Worm (Caenorhabditis elegans) whole organism, L2 larva: ENCODE data around the gene F46B6.5.

ENCODE experiments used
- lin-13 ChIP-seq: fragments of 150-350 bp; optimal IDR thresholded peaks from 2 replicates; lab custom pipeline; 2014; ENCODE audit warnings: missing biosample characterization, missing genetic modification reagents, missing genetic modification characterization
- mdl-1 ChIP-seq, 2 experiments: fragments of 150-350 bp in 1 of 2; sonication (generic microtip) in 1 of 2; optimal IDR thresholded peaks; 2 replicates each; lab custom pipeline; 2017; ENCODE audit warnings: missing biosample characterization in 2 of 2, missing genetic modification characterization in 2 of 2
- nhr-21 ChIP-seq: fragments of 150-350 bp; optimal IDR thresholded peaks from 2 replicates; lab custom pipeline; 2014; ENCODE audit warnings: missing biosample characterization, missing genetic modification characterization
- nhr-77 ChIP-seq: fragments of 150-350 bp; optimal IDR thresholded peaks from 2 replicates; lab custom pipeline; 2014; ENCODE audit warnings: missing biosample characterization, missing genetic modification characterization
- peb-1 ChIP-seq: fragments of 150-350 bp; optimal IDR thresholded peaks from 2 replicates; lab custom pipeline; 2014; ENCODE audit warnings: missing biosample characterization, missing genetic modification characterization
- zag-1 ChIP-seq: fragments of 150-350 bp; optimal IDR thresholded peaks from 2 replicates; lab custom pipeline; 2014; ENCODE audit warnings: missing biosample characterization, missing genetic modification characterization

DNA sequence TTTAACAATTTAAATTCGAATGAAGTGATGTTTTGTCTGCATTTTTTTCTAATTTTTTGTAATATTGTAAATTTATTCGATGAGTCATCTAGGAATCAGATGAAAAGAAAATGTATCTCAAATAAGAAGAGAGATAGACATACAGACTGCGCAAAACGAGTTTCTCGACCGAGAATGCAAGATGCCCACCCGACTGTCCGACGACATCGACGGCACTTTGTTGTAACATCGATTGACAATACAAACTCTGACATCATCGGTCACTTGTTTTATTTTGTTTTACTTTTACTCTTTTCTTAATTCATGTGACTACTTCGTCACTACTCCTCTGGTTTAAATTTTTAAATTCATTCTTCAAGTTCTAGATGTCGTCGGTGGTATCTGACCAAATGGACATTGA is 42.0 kb downstream of the F46B6.5 start, which contains the start of gene sta-2:
- TF ChIP-seq nhr-77 = no peak
- TF ChIP-seq zag-1 (tag; lab: Kevin White, UChicago) = no peak
- TF ChIP-seq nhr-21 (tag; lab: Kevin White, UChicago) = no peak
- TF ChIP-seq peb-1 (tag; lab: Kevin White, UChicago) = no peak
- no peak for TF ChIP-seq mdl-1 (tag; optimal IDR thresholded peaks at IDR 0.05; lab: Kevin White, UChicago)
- TF ChIP-seq lin-13 (GFP tag; lab: Kevin White, UChicago) = no peak
